Worm (Caenorhabditis elegans) whole organism, L4 larva: ENCODE data around the gene rpc-1.

Experiments used
- ama-1 ChIP-seq: fragments of 150-350 bp; optimal IDR thresholded peaks from 2 replicates; lab custom pipeline; 2014; ENCODE audit warnings: inconsistent platforms, mixed read lengths
- dmd-8 ChIP-seq: fragments of 200-800 bp; sonication (Bioruptor generic); IDR thresholded peaks from 2 replicates; pipeline ENCODE4 v1.3.6; 2022; ENCODE audit warnings: missing genetic modification characterization, missing compliant biosample characterization
- dve-1 ChIP-seq: sonication (generic microtip); optimal IDR thresholded peaks from 2 replicates; lab custom pipeline; 2017; ENCODE audit warnings: antibody characterized with exemption, mild to moderate bottlenecking, missing genetic modification characterization, missing compliant biosample characterization; ENCODE audit not compliant: insufficient read depth
- nhr-25 ChIP-seq: sonication (generic microtip); optimal IDR thresholded peaks from 2 replicates; lab custom pipeline; 2017; ENCODE audit warnings: missing genetic modification characterization, mild to moderate bottlenecking, missing compliant biosample characterization, antibody characterized with exemption, moderate library complexity, borderline replicate concordance; ENCODE audit not compliant: insufficient read depth

DNA sequence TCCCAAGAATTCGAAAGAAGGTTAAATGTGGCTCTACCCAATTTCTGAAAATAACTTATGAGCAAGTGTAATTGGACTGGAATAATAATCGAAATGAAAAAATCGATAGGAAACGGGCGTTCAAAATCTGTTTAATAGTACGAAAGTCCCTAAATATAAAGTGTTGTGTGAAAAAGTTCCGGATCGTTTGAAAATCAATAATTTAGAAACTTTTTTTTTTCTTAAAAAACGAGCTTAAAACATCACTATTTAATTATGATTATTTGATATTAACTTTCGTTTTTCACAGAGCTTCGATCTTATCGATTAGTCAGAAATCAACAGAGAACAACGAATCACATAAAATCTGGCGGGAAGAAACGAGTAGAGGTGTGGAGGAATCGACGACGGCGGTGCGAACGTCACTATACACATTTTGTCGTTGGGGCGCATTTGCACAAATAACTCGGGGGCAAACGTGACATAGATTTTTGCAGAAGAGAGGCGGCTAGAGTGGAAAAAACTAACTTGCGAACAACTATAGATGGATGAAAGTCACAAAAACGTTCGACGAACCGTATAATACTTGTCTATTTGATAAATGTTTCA, 20.8 kb downstream of the rpc-1 start, which contains the start of gene hecd-1:
- no peak for TF ChIP-seq ama-1 (lab: Kevin White, UChicago)
- TF ChIP-seq nhr-25 = no peak
- TF ChIP-seq dve-1 (tag; lab: Kevin White, UChicago) = peak; percentile 16
- no peak for TF ChIP-seq dmd-8 (GFP tag; lab: Robert Waterston, UW)
